Fruit fly (Drosophila melanogaster) whole organism, pupa: Measurements from ENCODE around the gene Sh.
"Not testable (repeated sequence)": the region's sequence is repeated elsewhere in the genome, so short reads cannot be mapped to it uniquely, and the experiment has no call there.

Experiments used
- CG10348 ChIP-seq: fragments of 200-800 bp; sonication (Bioruptor generic); IDR thresholded peaks from 2 replicates; pipeline ENCODE4 v1.3.6; 2022; ENCODE audit warnings: missing biosample characterization, missing genetic modification characterization
- CG12605 ChIP-seq: fragments of 200-800 bp; sonication (Bioruptor generic); IDR thresholded peaks from 2 replicates; pipeline ENCODE4 v1.3.6; 2022; ENCODE audit warnings: missing biosample characterization, missing genetic modification characterization
- CG13204 ChIP-seq: fragments of 200-800 bp; sonication (Bioruptor generic); optimal IDR thresholded peaks from 2 replicates; lab custom pipeline; 2018; ENCODE audit warnings: missing biosample characterization, mild to moderate bottlenecking, missing genetic modification characterization, moderate library complexity
- CG14655 ChIP-seq: fragments of 200-800 bp; sonication (Bioruptor generic); optimal IDR thresholded peaks from 3 replicates; lab custom pipeline; 2017; ENCODE audit warnings: mild to moderate bottlenecking, missing biosample characterization, missing genetic modification reagents, missing genetic modification characterization
- CG15710 ChIP-seq: fragments of 200-800 bp; sonication (Bioruptor generic); optimal IDR thresholded peaks from 2 replicates; lab custom pipeline; 2018; ENCODE audit warnings: missing biosample characterization, mild to moderate bottlenecking, missing genetic modification characterization, moderate library complexity
- CG17806 ChIP-seq: fragments of 200-800 bp; sonication (Bioruptor generic); optimal IDR thresholded peaks from 2 replicates; lab custom pipeline; 2018; ENCODE audit warnings: missing biosample characterization, mild to moderate bottlenecking, missing genetic modification characterization, moderate library complexity
- CG32121 ChIP-seq: fragments of 200-800 bp; sonication (Bioruptor generic); IDR thresholded peaks from 2 replicates; pipeline ENCODE4 v1.3.6; 2022; ENCODE audit warnings: missing biosample characterization, missing genetic modification characterization
- CG34367 ChIP-seq: fragments of 200-800 bp; sonication (Bioruptor generic); optimal IDR thresholded peaks from 2 replicates; lab custom pipeline; 2018; ENCODE audit warnings: missing biosample characterization, mild to moderate bottlenecking, missing genetic modification characterization
- CG4496 ChIP-seq: fragments of 200-800 bp; sonication (Bioruptor generic); IDR thresholded peaks from 3 replicates; pipeline ENCODE4 v1.3.6; 2022; ENCODE audit warnings: missing biosample characterization, missing genetic modification characterization
- CG8159 ChIP-seq: fragments of 200-800 bp; sonication (Bioruptor generic); optimal IDR thresholded peaks from 3 replicates; lab custom pipeline; 2018; ENCODE audit warnings: missing biosample characterization, mild to moderate bottlenecking, missing genetic modification characterization, moderate library complexity
- CG8301 ChIP-seq: fragments of 200-800 bp; sonication (Bioruptor generic); optimal IDR thresholded peaks from 2 replicates; lab custom pipeline; 2018; ENCODE audit warnings: missing biosample characterization, mild to moderate bottlenecking, missing genetic modification characterization
- CG9948 ChIP-seq: fragments of 200-800 bp; sonication (Bioruptor generic); optimal IDR thresholded peaks from 2 replicates; lab custom pipeline; 2018; ENCODE audit warnings: missing biosample characterization, mild to moderate bottlenecking, missing genetic modification characterization, moderate library complexity
- D1 ChIP-seq: fragments of 200-800 bp; sonication (Bioruptor generic); optimal IDR thresholded peaks from 2 replicates; lab custom pipeline; 2018; ENCODE audit warnings: missing biosample characterization, mild to moderate bottlenecking, missing genetic modification characterization, moderate library complexity
- EcR ChIP-seq: fragments of 200-800 bp; sonication (Bioruptor generic); optimal IDR thresholded peaks from 3 replicates; lab custom pipeline; 2019; ENCODE audit warnings: missing biosample characterization, missing genetic modification characterization, mild to moderate bottlenecking, moderate library complexity, missing genetic modification reagents
- Ets98B ChIP-seq: fragments of 200-800 bp; sonication (Bioruptor generic); IDR thresholded peaks from 2 replicates; pipeline ENCODE4 v1.3.6; 2022; ENCODE audit warnings: missing biosample characterization, missing genetic modification characterization
- Pif1A ChIP-seq: fragments of 200-800 bp; sonication (Bioruptor generic); optimal IDR thresholded peaks from 3 replicates; lab custom pipeline; 2016; ENCODE audit warnings: missing biosample characterization, missing genetic modification characterization
- Pif1B ChIP-seq: fragments of 200-800 bp; sonication (Bioruptor generic); optimal IDR thresholded peaks from 3 replicates; lab custom pipeline; 2016; ENCODE audit warnings: missing biosample characterization, missing genetic modification characterization
- Snoo ChIP-seq: fragments of 200-800 bp; sonication (Bioruptor generic); optimal IDR thresholded peaks from 3 replicates; lab custom pipeline; 2017; ENCODE audit warnings: missing biosample characterization, mild to moderate bottlenecking, missing genetic modification characterization, inconsistent platforms
- fd96Ca ChIP-seq: fragments of 200-800 bp; sonication (Bioruptor generic); IDR thresholded peaks from 3 replicates; pipeline ENCODE4 v1.3.6; 2022; ENCODE audit warnings: missing biosample characterization, missing genetic modification characterization
- gl ChIP-seq: fragments of 200-800 bp; sonication (Bioruptor generic); optimal IDR thresholded peaks from 2 replicates; lab custom pipeline; 2018; ENCODE audit warnings: missing biosample characterization, mild to moderate bottlenecking, missing genetic modification characterization
- rn ChIP-seq: fragments of 200-800 bp; sonication (Bioruptor generic); IDR thresholded peaks from 2 replicates; pipeline ENCODE4 v1.3.6; 2022; ENCODE audit warnings: missing biosample characterization, missing genetic modification characterization

The Sh gene

DNA sequence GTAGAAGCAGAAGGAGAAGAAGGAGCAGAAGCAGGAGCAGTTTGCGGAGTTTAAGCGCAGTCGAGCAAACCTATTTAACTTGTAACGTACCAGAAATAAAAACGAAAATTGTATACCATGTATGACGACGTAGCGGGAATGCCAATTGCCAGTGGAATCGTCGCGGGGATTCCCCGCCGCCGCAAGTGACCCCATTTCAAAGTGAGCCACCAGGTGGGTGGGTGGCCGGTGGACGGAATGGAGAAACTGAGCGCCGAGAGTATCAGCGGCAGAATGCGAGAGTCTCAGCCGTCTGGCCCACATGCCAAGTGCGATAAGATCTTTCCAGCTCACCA, 152.5 kb downstream of the Sh start:
- TF ChIP-seq Pif1B (GFP tag; lab: Kevin White, UChicago) (no peak), CG4496 (GFP tag; lab: Robert Waterston, UW) (0 out of 3 replicates have a peak, but pooled peaks have one; percentile 27)
- TF ChIP-seq, all 21 proteins: peak for 1

DNA sequence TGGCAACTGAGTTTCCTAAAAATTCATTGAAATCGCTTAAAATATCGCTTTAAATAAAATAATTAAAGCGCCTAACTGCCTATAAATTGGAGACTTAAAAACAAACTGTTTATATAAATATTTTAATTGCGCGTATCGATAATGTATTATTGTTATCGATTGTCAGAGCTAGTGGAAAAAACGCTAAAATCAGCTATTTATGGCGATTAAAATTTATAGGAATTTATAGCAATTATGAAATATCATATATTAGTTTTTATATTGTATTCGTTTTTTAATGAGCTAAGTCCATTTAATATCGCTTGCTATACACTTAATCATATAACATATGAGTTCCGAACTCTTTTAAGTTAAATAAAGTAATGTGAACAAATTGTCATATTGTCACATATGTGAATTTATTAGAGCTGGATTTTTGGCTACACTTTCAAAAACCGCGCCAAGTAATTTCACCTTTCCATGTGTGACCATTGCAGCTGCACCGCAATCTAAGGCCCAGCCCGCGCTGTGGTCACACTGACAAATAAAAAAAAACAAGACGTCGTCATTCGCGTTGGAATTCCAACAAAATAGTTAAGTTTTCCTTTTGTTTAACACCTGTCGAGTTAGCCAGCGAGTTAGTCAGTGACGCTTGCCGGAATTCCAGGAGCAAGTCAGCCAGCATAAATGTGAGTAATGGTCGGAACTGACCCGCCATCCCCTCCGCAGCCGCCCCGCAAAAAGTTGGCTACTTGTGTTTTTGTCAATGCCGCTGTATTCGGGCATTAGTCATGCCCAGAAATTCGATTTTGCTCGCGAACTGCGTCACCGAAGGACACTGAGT, 155.7 kb downstream of the Sh start, which contains the start of the genes CG7772 and Vps4:
Gene CG7772 (minus strand): TSS at position 78 of the 823 bp plus-strand sequence.
Gene Vps4 (plus strand): TSS at position 509 of the 823 bp plus-strand sequence.
- TF ChIP-seq CG34367 (tag; lab: Kevin White, UChicago) = no peak
- TF ChIP-seq Snoo (tag; lab: Kevin White, UChicago) = no peak
- no peak for TF ChIP-seq Ets98B (GFP tag; lab: Robert Waterston, UW)
- no peak for TF ChIP-seq CG13204 (GFP tag; lab: Kevin White, UChicago)
- TF ChIP-seq CG4496 (GFP tag; lab: Robert Waterston, UW) = no peak
- TF ChIP-seq, all 21 proteins: peak for 0

DNA sequence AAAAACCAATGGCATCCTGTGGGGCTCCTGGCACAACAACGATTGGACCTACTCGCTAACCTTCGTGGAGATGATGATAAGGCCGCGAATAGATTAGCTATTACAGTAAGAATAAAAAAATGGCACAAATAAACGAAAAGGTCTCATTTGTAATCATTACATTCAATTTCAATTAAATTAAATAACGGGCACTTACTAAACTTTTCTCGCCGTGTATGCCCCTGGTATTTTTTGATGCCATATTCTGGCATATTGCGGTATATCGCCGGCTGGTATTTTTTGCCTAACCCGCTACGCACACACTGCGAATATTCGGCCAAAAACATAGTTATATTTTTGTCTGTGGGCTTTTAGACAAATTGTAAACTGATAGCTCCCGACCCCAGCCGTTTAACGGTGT, 163.6 kb downstream of the Sh start, which contains the start of gene Gss2:
Gene Gss2 (plus strand): TSS at position 301 of the 400 bp plus-strand sequence.
- not testable (repeated sequence) for TF ChIP-seq CG13204 (GFP tag; lab: Kevin White, UChicago); fd96Ca (GFP tag; lab: Robert Waterston, UW); CG9948 (tag; lab: Kevin White, UChicago)
- TF ChIP-seq, all 21 proteins: peak for 0; not testable (repeated sequence) for 21

DNA sequence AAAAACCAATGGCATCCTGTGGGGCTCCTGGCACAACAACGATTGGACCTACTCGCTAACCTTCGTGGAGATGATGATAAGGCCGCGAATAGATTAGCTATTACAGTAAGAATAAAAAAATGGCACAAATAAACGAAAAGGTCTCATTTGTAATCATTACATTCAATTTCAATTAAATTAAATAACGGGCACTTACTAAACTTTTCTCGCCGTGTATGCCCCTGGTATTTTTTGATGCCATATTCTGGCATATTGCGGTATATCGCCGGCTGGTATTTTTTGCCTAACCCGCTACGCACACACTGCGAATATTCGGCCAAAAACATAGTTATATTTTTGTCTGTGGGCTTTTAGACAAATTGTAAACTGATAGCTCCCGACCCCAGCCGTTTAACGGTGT, 173.8 kb downstream of the Sh start, which contains the start of gene Gss1:
Gene Gss1 (plus strand): TSS at position 301 of the 400 bp plus-strand sequence.
- TF ChIP-seq CG4496 (GFP tag; lab: Robert Waterston, UW); CG12605 (GFP tag; lab: Robert Waterston, UW); CG13204 (GFP tag; lab: Kevin White, UChicago): not testable (repeated sequence)

DNA sequence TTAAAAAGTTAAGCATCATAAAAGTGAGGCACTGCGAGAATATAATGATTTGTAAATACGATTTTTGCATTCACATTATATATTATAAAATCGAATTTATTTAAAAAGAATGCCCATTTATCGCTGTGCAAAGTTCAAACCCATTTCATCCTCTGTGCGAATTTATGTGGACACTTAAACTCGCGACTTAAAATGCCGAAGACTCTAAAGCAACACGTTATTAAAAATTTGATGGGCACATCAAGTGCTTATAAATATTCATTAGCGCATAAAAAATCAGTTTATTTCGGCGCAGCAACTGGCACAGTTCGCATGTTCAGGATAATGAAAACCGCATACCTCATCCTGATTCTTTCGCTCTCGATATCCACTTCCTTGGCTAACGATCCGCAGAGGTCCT, 175.2 kb downstream of the Sh start, which contains the start of gene CG6788:
Gene CG6788 (plus strand): TSS at position 301 of the 400 bp plus-strand sequence.
- TF ChIP-seq CG14655 (no peak), CG12605 (GFP tag; lab: Robert Waterston, UW) (no peak), gl (no peak), CG34367 (tag; lab: Kevin White, UChicago) (no peak), CG8301 (tag; lab: Kevin White, UChicago) (no peak), CG9948 (tag; lab: Kevin White, UChicago) (no peak)
- TF ChIP-seq, all 21 proteins: peak for 0

DNA sequence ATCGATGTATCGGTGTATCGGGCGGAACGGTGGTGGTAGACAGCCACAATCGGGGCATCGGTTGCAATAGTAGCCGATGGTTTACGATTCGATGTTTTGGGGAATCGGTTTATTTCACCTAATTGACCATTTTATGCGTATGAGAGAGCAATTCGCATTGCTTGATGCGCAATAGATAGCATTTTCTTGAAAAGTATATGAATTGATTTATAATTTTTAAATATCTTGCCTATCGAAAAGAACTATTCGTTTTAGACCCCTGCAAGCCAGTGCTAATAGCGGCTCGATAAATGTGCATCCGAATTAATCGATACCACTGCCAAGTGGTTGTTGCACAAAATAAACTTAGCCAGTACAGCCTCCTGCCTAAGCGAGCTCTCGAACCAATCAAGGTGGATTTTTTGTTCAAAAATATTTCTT, 175.8 kb downstream of the Sh start, which contains the start of gene mnb:
Gene mnb (minus strand): TSS at position 15 of the 420 bp plus-strand sequence.
- no peak for TF ChIP-seq CG4496 (GFP tag; lab: Robert Waterston, UW)
- no peak for TF ChIP-seq Pif1A
- no peak for TF ChIP-seq fd96Ca (GFP tag; lab: Robert Waterston, UW)
- no peak for TF ChIP-seq CG12605 (GFP tag; lab: Robert Waterston, UW)
- TF ChIP-seq gl = no peak
- TF ChIP-seq CG9948 (tag; lab: Kevin White, UChicago) = no peak
- TF ChIP-seq D1 (tag; lab: Kevin White, UChicago) = no peak
- no peak for TF ChIP-seq rn
- no peak for TF ChIP-seq CG17806 (tag; lab: Kevin White, UChicago)
- no peak for TF ChIP-seq CG32121 (GFP tag; lab: Robert Waterston, UW)
- TF ChIP-seq Snoo (tag; lab: Kevin White, UChicago) = no peak
- no peak for TF ChIP-seq CG8301 (tag; lab: Kevin White, UChicago)
- no peak for TF ChIP-seq Pif1B (GFP tag; lab: Kevin White, UChicago)
- no peak for TF ChIP-seq CG13204 (GFP tag; lab: Kevin White, UChicago)
- no peak for TF ChIP-seq CG14655
- no peak for TF ChIP-seq CG10348 (GFP tag; lab: Robert Waterston, UW)

DNA sequence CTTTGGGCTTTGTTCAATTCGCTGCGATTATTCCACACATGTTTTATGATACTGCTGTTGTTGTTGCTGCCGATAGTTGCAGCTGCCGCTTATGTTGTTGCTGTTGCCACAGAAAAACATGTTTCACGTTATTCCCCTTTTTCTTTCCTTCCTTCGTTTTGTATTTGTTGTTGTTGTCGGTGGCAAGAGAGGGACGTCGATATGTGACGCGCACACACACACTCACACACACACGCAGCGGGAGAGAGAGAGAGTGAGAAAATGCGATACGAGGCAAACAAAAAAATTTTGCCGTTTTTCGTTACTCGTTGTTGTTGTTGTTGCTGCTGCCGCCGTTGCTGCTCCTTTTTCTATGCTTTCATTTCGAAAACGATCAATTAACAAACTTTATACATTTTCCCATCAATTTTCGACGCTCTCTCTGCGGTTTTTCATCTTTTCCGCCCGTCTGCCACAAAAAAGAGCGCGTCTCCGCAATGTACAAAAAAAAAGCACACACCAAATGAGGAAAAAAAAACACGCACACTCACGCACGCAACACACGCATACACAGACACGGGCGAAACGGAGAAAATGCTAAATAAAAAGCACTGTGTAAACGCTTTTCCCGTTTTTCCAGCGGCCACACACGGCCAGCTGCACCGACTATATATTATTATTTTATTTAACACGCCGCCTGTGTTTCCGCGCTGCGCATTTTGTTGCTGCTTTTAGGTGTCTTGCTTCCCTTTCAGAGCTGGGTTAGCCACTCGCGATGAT, 176.4 kb downstream of the Sh start:
- TF ChIP-seq rn = no peak
- peak; percentile 46 for TF ChIP-seq CG9948 (tag; lab: Kevin White, UChicago)
- peak; percentile 43 for TF ChIP-seq CG17806 (tag; lab: Kevin White, UChicago)
- peak; percentile 28 for TF ChIP-seq Pif1B (GFP tag; lab: Kevin White, UChicago)
- peak; percentile 62 for TF ChIP-seq CG12605 (GFP tag; lab: Robert Waterston, UW)
- TF ChIP-seq EcR = peak; percentile 69
- TF ChIP-seq CG32121 (GFP tag; lab: Robert Waterston, UW) = 0 out of 2 replicates have a peak, but pooled peaks have one; percentile 26
- TF ChIP-seq CG34367 (tag; lab: Kevin White, UChicago) = peak; percentile 61
- TF ChIP-seq CG4496 (GFP tag; lab: Robert Waterston, UW) = peak; percentile 70; the same call in 2 of the 3 replicates
- TF ChIP-seq CG8159 (tag; lab: Kevin White, UChicago) = peak; percentile 68
- TF ChIP-seq fd96Ca (GFP tag; lab: Robert Waterston, UW) = peak; percentile 62; the same call in 1 of the 3 replicates
- no peak for TF ChIP-seq Ets98B (GFP tag; lab: Robert Waterston, UW)
- TF ChIP-seq CG14655 = peak; percentile 83
- TF ChIP-seq CG13204 (GFP tag; lab: Kevin White, UChicago) = peak; percentile 84
- peak; percentile 26 for TF ChIP-seq Snoo (tag; lab: Kevin White, UChicago)
- peak; percentile 84 for TF ChIP-seq gl
- TF ChIP-seq Pif1A = peak; percentile 57
- TF ChIP-seq CG10348 (GFP tag; lab: Robert Waterston, UW) = no peak
- peak; percentile 4 for TF ChIP-seq D1 (tag; lab: Kevin White, UChicago)
- TF ChIP-seq CG8301 (tag; lab: Kevin White, UChicago) = peak; percentile 69
- TF ChIP-seq CG15710 (tag; lab: Kevin White, UChicago) = peak; percentile 61
